Worm (Caenorhabditis elegans) whole organism, young adult: ENCODE results near the gene F11D5.7.

Experiments
- ceh-40 ChIP-seq: fragments of 200-800 bp; sonication (Bioruptor generic); IDR thresholded peaks from 2 replicates; pipeline ENCODE4 v1.3.6; 2022; ENCODE audit warnings: missing genetic modification characterization, missing compliant biosample characterization
- lin-40 ChIP-seq: sonication (generic microtip); optimal IDR thresholded peaks from 2 replicates; lab custom pipeline; 2016; ENCODE audit warnings: missing genetic modification characterization, mild to moderate bottlenecking, missing compliant biosample characterization, missing genotype, missing genetic modification reagents

DNA sequence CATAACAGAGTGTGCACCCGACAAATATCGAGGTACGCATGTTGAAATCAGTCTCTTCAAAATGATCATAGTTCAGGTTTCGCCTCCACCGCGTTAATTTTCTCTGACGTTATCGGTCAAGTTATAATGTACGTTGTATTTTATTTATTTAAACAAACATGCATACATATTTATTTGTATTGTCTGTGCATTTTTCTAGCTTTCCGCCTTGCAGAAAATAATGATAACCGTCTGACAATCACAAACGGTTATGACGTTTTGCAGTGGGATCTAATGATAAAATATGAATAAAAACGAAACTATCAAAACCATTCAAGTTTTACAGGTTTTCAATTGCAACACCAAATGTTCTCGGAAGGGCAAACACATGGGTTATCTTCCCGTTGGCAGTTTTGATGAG lies 21.0 kb upstream of the F11D5.7 start:
- no peak for TF ChIP-seq lin-40 (tag; lab: Kevin White, UChicago)
- no peak for TF ChIP-seq ceh-40
